Fruit fly (Drosophila melanogaster): ENCODE results near the gene CG31897.

Gene CG31897

DNA sequence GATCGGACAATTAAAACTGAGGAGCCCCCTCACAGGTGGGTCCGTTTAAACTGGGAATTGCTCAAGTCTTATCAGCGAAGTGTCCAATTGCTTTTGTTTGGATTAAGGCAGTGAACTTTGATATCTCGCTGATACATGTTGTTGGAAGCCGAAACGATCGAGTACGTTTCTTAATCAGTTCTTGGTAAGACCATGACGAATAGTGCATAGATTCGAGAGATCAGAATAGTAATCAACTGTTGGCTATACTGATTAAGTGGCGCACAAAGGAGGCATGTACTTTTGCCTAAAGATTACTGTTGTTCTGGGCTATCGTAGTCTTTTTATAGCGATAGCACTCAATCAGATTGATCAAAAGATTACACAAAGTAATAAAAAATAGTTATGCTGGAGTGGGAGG is 9.2 kb downstream of the CG31897 start:
- TF ChIP-seq CG8159 (tag; optimal IDR thresholded peaks at IDR 0.05) (no peak), CG9948 (tag; optimal IDR thresholded peaks at IDR 0.05) (no peak), CG10348 (GFP tag; IDR thresholded peaks at IDR 0.05) (no peak), gl (tag; optimal IDR thresholded peaks at IDR 0.05) (no peak), Snoo (tag; optimal IDR thresholded peaks at IDR 0.05) (no peak), rn (GFP tag; IDR thresholded peaks at IDR 0.05) (no peak), CG32121 (GFP tag; IDR thresholded peaks at IDR 0.05) (no peak), CG34367 (tag; optimal IDR thresholded peaks at IDR 0.05) (no peak), CG12605 (GFP tag; IDR thresholded peaks at IDR 0.05) (no peak), CG15710 (tag; optimal IDR thresholded peaks at IDR 0.05) (no peak), D1 (tag; optimal IDR thresholded peaks at IDR 0.05) (no peak), CG4496 (GFP tag; IDR thresholded peaks at IDR 0.05) (no peak), Pif1B (GFP tag; optimal IDR thresholded peaks at IDR 0.05) (no peak), CG17806 (tag; optimal IDR thresholded peaks at IDR 0.05) (no peak), CG8301 (tag; optimal IDR thresholded peaks at IDR 0.05) (no peak), CG14655 (GFP tag; optimal IDR thresholded peaks at IDR 0.05) (no peak)

DNA sequence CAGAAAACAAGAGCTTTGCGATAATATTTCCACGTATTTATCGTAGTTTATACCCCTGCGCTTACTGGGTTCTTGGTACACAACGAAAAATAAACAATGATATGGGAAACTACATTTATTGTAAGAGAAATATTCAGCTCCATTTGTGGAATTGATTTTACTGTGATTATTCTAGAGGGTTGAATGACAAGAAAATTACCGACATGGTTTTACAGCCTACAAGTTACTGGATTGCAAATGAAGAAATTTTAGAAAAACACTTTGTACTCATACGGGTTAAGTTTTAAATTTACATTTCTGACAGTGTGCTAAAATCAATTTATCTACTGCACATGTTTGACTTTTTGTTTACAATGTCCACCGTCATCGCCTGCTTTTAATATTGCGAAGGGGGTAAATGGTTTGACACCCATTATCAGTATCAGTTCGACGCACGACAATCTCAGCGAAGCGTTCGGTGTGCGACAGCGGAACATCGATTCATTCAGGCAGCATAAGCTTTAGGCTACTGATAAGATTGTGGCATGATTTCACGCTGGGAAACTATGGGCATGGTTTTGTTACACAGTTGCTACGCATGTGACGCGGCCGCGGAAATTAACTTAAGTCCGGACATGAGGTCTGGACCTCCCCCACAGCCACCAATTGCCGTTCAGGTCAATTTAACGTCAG is 19.7 kb downstream of the CG31897 start:
- peak; percentile 33 for TF ChIP-seq CG8159 (tag; optimal IDR thresholded peaks at IDR 0.05)
- no peak for TF ChIP-seq CG10348 (GFP tag; IDR thresholded peaks at IDR 0.05)
- TF ChIP-seq EcR (GFP tag; optimal IDR thresholded peaks at IDR 0.05): peak; percentile 44
- TF ChIP-seq CG17806 (tag; optimal IDR thresholded peaks at IDR 0.05): peak; percentile 25
- no peak for TF ChIP-seq Pif1B (GFP tag; optimal IDR thresholded peaks at IDR 0.05)
- TF ChIP-seq Ets98B (GFP tag; IDR thresholded peaks at IDR 0.05): no peak
- 0 out of 3 replicates have a peak, but pooled peaks have one; percentile 11 for TF ChIP-seq fd96Ca (GFP tag; IDR thresholded peaks at IDR 0.05)
- no peak for TF ChIP-seq D1 (tag; optimal IDR thresholded peaks at IDR 0.05)
- TF ChIP-seq Pif1A (GFP tag; optimal IDR thresholded peaks at IDR 0.05): peak; percentile 14
- no peak for TF ChIP-seq rn (GFP tag; IDR thresholded peaks at IDR 0.05)
- no peak for TF ChIP-seq Snoo (tag; optimal IDR thresholded peaks at IDR 0.05)
- peak; percentile 10 for TF ChIP-seq CG15710 (tag; optimal IDR thresholded peaks at IDR 0.05)
- no peak for TF ChIP-seq CG32121 (GFP tag; IDR thresholded peaks at IDR 0.05)
- TF ChIP-seq CG13204 (GFP tag; optimal IDR thresholded peaks at IDR 0.05): no peak
- no peak for TF ChIP-seq gl (tag; optimal IDR thresholded peaks at IDR 0.05)
- peak; percentile 34 for TF ChIP-seq CG9948 (tag; optimal IDR thresholded peaks at IDR 0.05)
- TF ChIP-seq CG12605 (GFP tag; IDR thresholded peaks at IDR 0.05): no peak
- TF ChIP-seq CG8301 (tag; optimal IDR thresholded peaks at IDR 0.05): no peak
- no peak for TF ChIP-seq CG4496 (GFP tag; IDR thresholded peaks at IDR 0.05)
- peak; percentile 22 for TF ChIP-seq CG14655 (GFP tag; optimal IDR thresholded peaks at IDR 0.05)
- TF ChIP-seq CG34367 (tag; optimal IDR thresholded peaks at IDR 0.05): no peak

DNA sequence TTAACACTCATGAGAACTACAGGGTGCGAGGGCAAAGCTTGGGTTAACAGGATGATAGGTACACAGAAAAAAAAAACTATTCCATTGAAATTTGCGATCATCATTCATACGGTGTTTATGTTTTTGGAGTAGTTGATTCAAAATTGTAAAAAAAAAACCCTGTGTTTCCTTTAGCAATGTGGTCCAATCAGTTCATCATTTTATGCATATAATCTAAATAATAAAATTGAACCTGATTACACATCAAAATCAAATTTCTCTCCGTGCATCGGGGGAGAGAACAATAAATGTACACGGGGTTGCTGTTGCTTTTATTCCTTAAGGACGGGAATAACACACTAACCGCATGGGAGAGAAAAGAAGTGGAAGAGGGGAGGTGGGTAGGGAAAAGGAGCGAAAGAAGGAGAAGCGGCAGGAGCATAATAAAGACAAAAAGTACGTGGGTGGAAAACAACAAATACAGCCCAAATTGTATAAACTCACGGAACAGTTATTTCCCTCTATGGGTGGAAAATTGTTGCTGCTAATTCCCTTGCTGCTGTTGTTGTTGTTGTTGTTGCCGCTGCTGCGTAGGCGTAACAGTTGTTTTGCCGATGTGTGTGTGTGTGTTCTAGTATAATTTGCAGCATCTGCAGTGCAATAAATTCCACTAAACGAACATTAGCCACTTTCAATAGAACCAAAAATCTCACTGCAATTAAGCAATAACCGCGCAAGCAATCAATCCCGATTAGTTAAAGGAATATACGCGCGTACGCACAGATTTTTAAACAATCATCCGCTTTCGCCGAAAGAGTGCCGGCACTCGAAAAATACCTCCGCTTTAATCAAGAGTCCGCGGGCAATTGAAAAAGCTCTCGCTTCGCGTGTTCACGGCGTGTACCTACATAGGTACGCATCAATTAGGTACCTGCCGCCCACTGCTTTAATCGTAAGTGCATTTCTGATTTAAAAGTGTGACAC is 21.2 kb downstream of the CG31897 start, which contains the start of gene Agpat2:
Gene Agpat2 (minus strand): TSS at position 851 of the 963 bp plus-strand sequence.
- TF ChIP-seq CG17806 (tag; optimal IDR thresholded peaks at IDR 0.05) (peak; percentile 72), rn (GFP tag; IDR thresholded peaks at IDR 0.05) (no peak), CG14655 (GFP tag; optimal IDR thresholded peaks at IDR 0.05) (peak; percentile 44), fd96Ca (GFP tag; IDR thresholded peaks at IDR 0.05) (no peak), CG10348 (GFP tag; IDR thresholded peaks at IDR 0.05) (no peak), D1 (tag; optimal IDR thresholded peaks at IDR 0.05) (peak; percentile 15), CG8159 (tag; optimal IDR thresholded peaks at IDR 0.05) (peak; percentile 77), gl (tag; optimal IDR thresholded peaks at IDR 0.05) (peak; percentile 2), CG8301 (tag; optimal IDR thresholded peaks at IDR 0.05) (peak; percentile 37), CG15710 (tag; optimal IDR thresholded peaks at IDR 0.05) (peak; percentile 64), Ets98B (GFP tag; IDR thresholded peaks at IDR 0.05) (no peak), CG4496 (GFP tag; IDR thresholded peaks at IDR 0.05) (peak; percentile 43; the same call in 1 of the 3 replicates), CG9948 (tag; optimal IDR thresholded peaks at IDR 0.05) (peak; percentile 60), CG12605 (GFP tag; IDR thresholded peaks at IDR 0.05) (0 out of 2 replicates have a peak, but pooled peaks have one; percentile 25), CG13204 (GFP tag; optimal IDR thresholded peaks at IDR 0.05) (no peak), CG34367 (tag; optimal IDR thresholded peaks at IDR 0.05) (peak; percentile 23), EcR (GFP tag; optimal IDR thresholded peaks at IDR 0.05) (no peak), Snoo (tag; optimal IDR thresholded peaks at IDR 0.05) (peak; percentile 62), Pif1B (GFP tag; optimal IDR thresholded peaks at IDR 0.05) (peak; percentile 70), Pif1A (GFP tag; optimal IDR thresholded peaks at IDR 0.05) (peak; percentile 74), CG32121 (GFP tag; IDR thresholded peaks at IDR 0.05) (no peak)

DNA sequence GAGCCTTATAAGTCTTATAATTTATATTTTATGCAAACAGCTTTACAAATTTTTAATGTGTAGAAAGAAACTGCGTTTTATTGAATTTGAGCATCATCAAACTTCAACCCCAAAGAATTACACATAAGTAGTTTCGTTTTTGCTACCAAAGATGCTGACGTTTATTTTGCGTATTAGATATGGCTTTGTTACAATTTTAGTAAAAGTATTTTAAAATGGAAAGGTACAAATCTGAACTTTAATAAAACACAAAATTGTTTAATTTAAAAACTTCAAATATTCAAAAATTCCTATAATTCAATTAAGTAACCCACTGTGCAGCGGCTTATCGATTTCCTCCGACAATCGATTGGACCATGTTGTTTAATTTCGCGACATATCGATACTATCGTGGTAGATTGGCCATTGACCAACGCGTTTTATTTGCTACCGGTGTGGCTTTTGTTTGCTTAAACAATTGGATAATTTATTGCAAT is 21.9 kb downstream of the CG31897 start, which contains the start of gene prg:
Gene prg (plus strand): TSS at position 382 of the 476 bp plus-strand sequence.
- peak; percentile 53 for TF ChIP-seq CG12605 (GFP tag; IDR thresholded peaks at IDR 0.05)
- TF ChIP-seq D1 (tag; optimal IDR thresholded peaks at IDR 0.05): peak; percentile 39
- peak; percentile 50 for TF ChIP-seq CG15710 (tag; optimal IDR thresholded peaks at IDR 0.05)
- TF ChIP-seq gl (tag; optimal IDR thresholded peaks at IDR 0.05): no peak
- peak; percentile 45 for TF ChIP-seq Pif1B (GFP tag; optimal IDR thresholded peaks at IDR 0.05)
- no peak for TF ChIP-seq fd96Ca (GFP tag; IDR thresholded peaks at IDR 0.05)
- peak; percentile 5 for TF ChIP-seq CG9948 (tag; optimal IDR thresholded peaks at IDR 0.05)
- TF ChIP-seq CG10348 (GFP tag; IDR thresholded peaks at IDR 0.05): no peak
- TF ChIP-seq rn (GFP tag; IDR thresholded peaks at IDR 0.05): no peak
- TF ChIP-seq CG13204 (GFP tag; optimal IDR thresholded peaks at IDR 0.05): no peak
- TF ChIP-seq CG8159 (tag; optimal IDR thresholded peaks at IDR 0.05): peak; percentile 61
- TF ChIP-seq CG32121 (GFP tag; IDR thresholded peaks at IDR 0.05): peak; percentile 56; the same call in 1 of the 2 replicates
- peak; percentile 37 for TF ChIP-seq Ets98B (GFP tag; IDR thresholded peaks at IDR 0.05)
- TF ChIP-seq Snoo (tag; optimal IDR thresholded peaks at IDR 0.05): peak; percentile 49
- peak; percentile 44 for TF ChIP-seq CG17806 (tag; optimal IDR thresholded peaks at IDR 0.05)
- peak; percentile 58 for TF ChIP-seq EcR (GFP tag; optimal IDR thresholded peaks at IDR 0.05)
- TF ChIP-seq CG34367 (tag; optimal IDR thresholded peaks at IDR 0.05): peak; percentile 30
- TF ChIP-seq CG4496 (GFP tag; IDR thresholded peaks at IDR 0.05): peak; percentile 70
- peak; percentile 55 for TF ChIP-seq CG14655 (GFP tag; optimal IDR thresholded peaks at IDR 0.05)
- peak; percentile 58 for TF ChIP-seq CG8301 (tag; optimal IDR thresholded peaks at IDR 0.05)
- peak; percentile 78 for TF ChIP-seq Pif1A (GFP tag; optimal IDR thresholded peaks at IDR 0.05)
